Fruit fly (Drosophila melanogaster) whole organism: ENCODE data around the gene CG15211.

ENCODE experiments used
- CG8478 ChIP-seq: fragments of >200 bp; optimal IDR thresholded peaks from 2 replicates; lab custom pipeline; 2018; ENCODE audit warnings: inconsistent platforms
- Dll ChIP-seq: fragments of >200 bp; optimal IDR thresholded peaks from 2 replicates; lab custom pipeline; 2017
- EcR ChIP-seq, 2 experiments: fragments of >200 bp; optimal IDR thresholded peaks; 2 replicates each; lab custom pipeline; 2017; ENCODE audit warnings: missing biosample characterization in 2 of 2, missing genetic modification characterization in 2 of 2, missing genetic modification reagents in 2 of 2
- pan ChIP-seq: fragments of >200 bp; optimal IDR thresholded peaks from 2 replicates; lab custom pipeline; 2017
- psq ChIP-seq: fragments of >200 bp; optimal IDR thresholded peaks from 2 replicates; lab custom pipeline; 2017
- usp ChIP-seq: fragments of >200 bp; optimal IDR thresholded peaks from 2 replicates; lab custom pipeline; 2017; ENCODE audit warnings: missing biosample characterization, missing genetic modification characterization, mixed read lengths

CG15211 gene

dm6 chrX:10825349-10826129 lies 53.2 kb downstream of the CG15211 start:
- TF ChIP-seq usp (GFP tag; lab: Kevin White, UChicago) (no peak), psq (lab: Kevin White, UChicago) (no peak), EcR (GFP tag; optimal IDR thresholded peaks at IDR 0.05; lab: Kevin White, UChicago) (no peak), CG8478 (lab: Kevin White, UChicago) (no peak), pan (lab: Kevin White, UChicago) (no peak), Dll (lab: Kevin White, UChicago) (no peak)

- TF ChIP-seq Dll (lab: Kevin White, UChicago) (no peak), EcR (GFP tag; optimal IDR thresholded peaks at IDR 0.05; lab: Kevin White, UChicago) (no peak), usp (GFP tag; lab: Kevin White, UChicago) (no peak), psq (lab: Kevin White, UChicago) (no peak), CG8478 (lab: Kevin White, UChicago) (no peak), pan (lab: Kevin White, UChicago) (no peak)
Observed at dm6 chrX:10827301-10827700, 55.0 kb downstream of the CG15211 start.
